In the genomic region with DNA sequence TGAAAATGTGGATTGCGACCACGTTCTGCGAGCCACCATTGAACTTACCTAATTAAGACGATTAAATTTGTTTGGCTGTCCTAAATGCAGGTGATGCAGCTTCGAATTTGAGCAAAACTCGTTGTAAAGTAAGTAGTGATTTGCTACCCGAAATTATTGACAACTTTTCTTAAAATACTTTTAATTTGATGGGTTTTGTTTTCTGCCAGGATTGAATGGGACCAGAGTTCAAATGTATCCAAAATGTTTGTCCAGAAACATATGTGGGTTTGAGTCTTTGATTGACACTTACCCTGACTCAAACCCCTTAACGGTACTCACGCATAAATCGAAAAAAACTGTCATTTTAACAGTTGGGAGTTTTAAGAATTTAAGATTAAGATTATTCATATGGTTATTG, we compare ENCODE assay signal across 1 fruit fly cellular context.
TF ChIP-seq lines count a peak whose summit lies in the region.

CG15715 (minus strand) TSS at position 274 of the 400 bp plus-strand sequence.

TF ChIP-seq in whole organism, embryonic, 481 proteins besides CTCF, POLR2A, EP300 and RAD21 (continued from another document and continues in another):
- TF ChIP-seq CG18476 (GFP tag; optimal IDR thresholded peaks at IDR 0.05; lab: Kevin White, UChicago) (no peak), ap (GFP tag; IDR thresholded peaks at IDR 0.05; lab: Robert Waterston, UW) (no peak), CHES-1-like (GFP tag; optimal IDR thresholded peaks at IDR 0.05; lab: Kevin White, UChicago) (peak; percentile 48), dan (GFP tag; IDR thresholded peaks at IDR 0.05; lab: Robert Waterston, UW) (no peak), Sox102F (GFP tag; optimal IDR thresholded peaks at IDR 0.05; lab: Kevin White, UChicago) (no peak), hbn (GFP tag; IDR thresholded peaks at IDR 0.05; lab: Robert Waterston, UW; ENCODE audit: partially characterized antibody) (no peak), CG1024 (GFP tag; IDR thresholded peaks at IDR 0.05; lab: Robert Waterston, UW) (no peak), HLH54F (GFP tag; optimal IDR thresholded peaks at IDR 0.05; lab: Kevin White, UChicago) (no peak), scrt (GFP tag; optimal IDR thresholded peaks at IDR 0.05; lab: Kevin White, UChicago) (no peak), klu (GFP tag; IDR thresholded peaks at IDR 0.05; lab: Robert Waterston, UW) (no peak), hth (optimal IDR thresholded peaks at IDR 0.05; lab: Kevin White, UChicago) (no peak), exex (tag; optimal IDR thresholded peaks at IDR 0.05; lab: Kevin White, UChicago) (peak; percentile 25), gem (tag; optimal IDR thresholded peaks at IDR 0.05; lab: Kevin White, UChicago) (peak; percentile 13), CG11723 (GFP tag; optimal IDR thresholded peaks at IDR 0.05; lab: Kevin White, UChicago) (no peak), Opbp (GFP tag; IDR thresholded peaks at IDR 0.05; lab: Robert Waterston, UW; ENCODE audit: partially characterized antibody) (no peak), slp2 (GFP tag; optimal IDR thresholded peaks at IDR 0.05; lab: Kevin White, UChicago) (no peak), Lhr (GFP tag; optimal IDR thresholded peaks at IDR 0.05; lab: Kevin White, UChicago) (peak; percentile 85), Hr51 (GFP tag; optimal IDR thresholded peaks at IDR 0.05; lab: Kevin White, UChicago) (no peak), Hr3 (GFP tag; optimal IDR thresholded peaks at IDR 0.05; lab: Kevin White, UChicago) (no peak), tgo (GFP tag; IDR thresholded peaks at IDR 0.05; lab: Robert Waterston, UW) (no peak), CG32767 (GFP tag; IDR thresholded peaks at IDR 0.05; lab: Robert Waterston, UW) (no peak), rib (GFP tag; IDR thresholded peaks at IDR 0.05; lab: Robert Waterston, UW) (no peak), dmrt99B (tag; optimal IDR thresholded peaks at IDR 0.05; lab: Kevin White, UChicago) (no peak), ftz-f1 (GFP tag; optimal IDR thresholded peaks at IDR 0.05; lab: Kevin White, UChicago) (no peak), CG15073 (GFP tag; optimal IDR thresholded peaks at IDR 0.05; lab: Kevin White, UChicago) (no peak), sna (GFP tag; IDR thresholded peaks at IDR 0.05; lab: Robert Waterston, UW; ENCODE audit: partially characterized antibody) (no peak), wor (GFP tag; IDR thresholded peaks at IDR 0.05; lab: Robert Waterston, UW) (no peak), lab (GFP tag; optimal IDR thresholded peaks at IDR 0.05; lab: Kevin White, UChicago) (no peak), ham (GFP tag; IDR thresholded peaks at IDR 0.05; lab: Robert Waterston, UW) (no peak), HmgD (GFP tag; optimal IDR thresholded peaks at IDR 0.05; lab: Kevin White, UChicago) (peak; percentile 27), Taf1 (GFP tag; IDR thresholded peaks at IDR 0.05; lab: Robert Waterston, UW) (no peak), Hsf (GFP tag; optimal IDR thresholded peaks at IDR 0.05; lab: Kevin White, UChicago) (no peak), vnd (GFP tag; IDR thresholded peaks at IDR 0.05; lab: Robert Waterston, UW; ENCODE audit: partially characterized antibody) (no peak), CG9797 (GFP tag; optimal IDR thresholded peaks at IDR 0.05; lab: Kevin White, UChicago) (peak; percentile 68), CG3995 (GFP tag; optimal IDR thresholded peaks at IDR 0.05; lab: Kevin White, UChicago) (no peak), her (GFP tag; optimal IDR thresholded peaks at IDR 0.05; lab: Kevin White, UChicago) (no peak), CG3065 (GFP tag; optimal IDR thresholded peaks at IDR 0.05; lab: Kevin White, UChicago) (no peak), da (GFP tag; optimal IDR thresholded peaks at IDR 0.05; lab: Kevin White, UChicago) (no peak), Neu2 (GFP tag; optimal IDR thresholded peaks at IDR 0.05; lab: Kevin White, UChicago; ENCODE audit: borderline replicate concordance) (no peak), Fer3 (tag; optimal IDR thresholded peaks at IDR 0.05; lab: Kevin White, UChicago) (no peak), CG4730 (GFP tag; IDR thresholded peaks at IDR 0.05; lab: Robert Waterston, UW) (no peak), CG43689 (GFP tag; IDR thresholded peaks at IDR 0.05; lab: Robert Waterston, UW) (no peak), ATbp (GFP tag; optimal IDR thresholded peaks at IDR 0.05; lab: Kevin White, UChicago) (no peak), CG13424 (tag; optimal IDR thresholded peaks at IDR 0.05; lab: Kevin White, UChicago) (no peak), sqz (GFP tag; optimal IDR thresholded peaks at IDR 0.05; lab: Kevin White, UChicago) (no peak), cwo (GFP tag; optimal IDR thresholded peaks at IDR 0.05; lab: Kevin White, UChicago) (no peak), CG12769 (tag; optimal IDR thresholded peaks at IDR 0.05; lab: Kevin White, UChicago) (peak; percentile 14), chinmo (GFP tag; IDR thresholded peaks at IDR 0.05; lab: Robert Waterston, UW; ENCODE audit: partially characterized antibody) (no peak), mam (GFP tag; optimal IDR thresholded peaks at IDR 0.05; lab: Kevin White, UChicago) (no peak), CG2116 (GFP tag; optimal IDR thresholded peaks at IDR 0.05; lab: Kevin White, UChicago) (peak; percentile 49), bab2 (GFP tag; optimal IDR thresholded peaks at IDR 0.05; lab: Kevin White, UChicago) (no peak), bcd (GFP tag; optimal IDR thresholded peaks at IDR 0.05; lab: Kevin White, UChicago) (peak; percentile 19), Dip2 (GFP tag; IDR thresholded peaks at IDR 0.05; lab: Robert Waterston, UW) (no peak), sug (tag; optimal IDR thresholded peaks at IDR 0.05; lab: Kevin White, UChicago) (peak; percentile 35), CG3163 (GFP tag; optimal IDR thresholded peaks at IDR 0.05; lab: Kevin White, UChicago) (no peak), CG11247 (GFP tag; IDR thresholded peaks at IDR 0.05; lab: Robert Waterston, UW) (no peak), CG18619 (GFP tag; optimal IDR thresholded peaks at IDR 0.05; lab: Kevin White, UChicago) (no peak), CG15269 (tag; optimal IDR thresholded peaks at IDR 0.05; lab: Kevin White, UChicago) (no peak), CG7963 (GFP tag; IDR thresholded peaks at IDR 0.05; lab: Robert Waterston, UW; ENCODE audit: partially characterized antibody) (no peak), Stat92E (GFP tag; optimal IDR thresholded peaks at IDR 0.05; lab: Kevin White, UChicago) (no peak), seq (GFP tag; IDR thresholded peaks at IDR 0.05; lab: Robert Waterston, UW) (no peak; the same call in 1 of the 2 replicates), BtbVII (GFP tag; optimal IDR thresholded peaks at IDR 0.05; lab: Kevin White, UChicago) (no peak), CG10431 (GFP tag; optimal IDR thresholded peaks at IDR 0.05; lab: Kevin White, UChicago) (no peak), CG7987 (GFP tag; optimal IDR thresholded peaks at IDR 0.05; lab: Kevin White, UChicago) (no peak), yki (optimal IDR thresholded peaks at IDR 0.05; lab: Kevin White, UChicago) (no peak), cato (GFP tag; optimal IDR thresholded peaks at IDR 0.05; lab: Kevin White, UChicago; ENCODE audit: borderline replicate concordance) (no peak), CG10462 (GFP tag; optimal IDR thresholded peaks at IDR 0.05; lab: Kevin White, UChicago) (no peak), H15 (GFP tag; IDR thresholded peaks at IDR 0.05; lab: Robert Waterston, UW) (no peak), CG2202 (tag; optimal IDR thresholded peaks at IDR 0.05; lab: Kevin White, UChicago) (no peak), bsh (GFP tag; optimal IDR thresholded peaks at IDR 0.05; lab: Kevin White, UChicago) (no peak), CG31441 (GFP tag; IDR thresholded peaks at IDR 0.05; lab: Robert Waterston, UW) (no peak), caup (GFP tag; optimal IDR thresholded peaks at IDR 0.05; lab: Kevin White, UChicago; ENCODE audit: severe bottlenecking) (no peak), knrl (GFP tag; IDR thresholded peaks at IDR 0.05; lab: Robert Waterston, UW; ENCODE audit: partially characterized antibody) (peak; percentile 56; the same call in 2 of the 3 replicates), CG10267 (tag; optimal IDR thresholded peaks at IDR 0.05; lab: Kevin White, UChicago) (peak; percentile 58), B-H1 (GFP tag; IDR thresholded peaks at IDR 0.05; lab: Robert Waterston, UW) (no peak), Scr (GFP tag; IDR thresholded peaks at IDR 0.05; lab: Robert Waterston, UW; ENCODE audit: partially characterized antibody) (peak; percentile 30; the same call in 1 of the 2 replicates), CG18764 (GFP tag; optimal IDR thresholded peaks at IDR 0.05; lab: Kevin White, UChicago) (no peak), br (optimal IDR thresholded peaks at IDR 0.05; lab: Kevin White, UChicago) (no peak), CG12155 (GFP tag; optimal IDR thresholded peaks at IDR 0.05; lab: Kevin White, UChicago) (no peak), CG3407 (GFP tag; optimal IDR thresholded peaks at IDR 0.05; lab: Kevin White, UChicago) (no peak), eve (GFP tag; optimal IDR thresholded peaks at IDR 0.05; lab: Kevin White, UChicago) (peak in 1 of 2 experiments; percentile 69), hb (GFP tag; IDR thresholded peaks at IDR 0.05; lab: Robert Waterston, UW; ENCODE audit: partially characterized antibody) (no peak), dmrt11E (tag; optimal IDR thresholded peaks at IDR 0.05; lab: Kevin White, UChicago) (no peak), CG30431 (GFP tag; optimal IDR thresholded peaks at IDR 0.05; lab: Kevin White, UChicago) (no peak), hkb (optimal IDR thresholded peaks at IDR 0.05; lab: Kevin White, UChicago) (no peak), hkb (GFP tag; IDR thresholded peaks at IDR 0.05; lab: Robert Waterston, UW) (no peak), CG2120 (GFP tag; optimal IDR thresholded peaks at IDR 0.05; lab: Kevin White, UChicago) (peak; percentile 23), CG16815 (GFP tag; optimal IDR thresholded peaks at IDR 0.05; lab: Kevin White, UChicago) (no peak), dati (GFP tag; IDR thresholded peaks at IDR 0.05; lab: Robert Waterston, UW) (no peak), ssp (GFP tag; IDR thresholded peaks at IDR 0.05; lab: Robert Waterston, UW) (no peak), CG5245 (GFP tag; optimal IDR thresholded peaks at IDR 0.05; lab: Kevin White, UChicago) (no peak), D19A (tag; optimal IDR thresholded peaks at IDR 0.05; lab: Kevin White, UChicago) (no peak), CG2678 (tag; optimal IDR thresholded peaks at IDR 0.05; lab: Kevin White, UChicago) (no peak), sens-2 (GFP tag; IDR thresholded peaks at IDR 0.05; lab: Robert Waterston, UW) (no peak), CG7271 (tag; optimal IDR thresholded peaks at IDR 0.05; lab: Kevin White, UChicago) (no peak), CG12104 (GFP tag; optimal IDR thresholded peaks at IDR 0.05; lab: Kevin White, UChicago) (no peak), Dip3 (GFP tag; optimal IDR thresholded peaks at IDR 0.05; lab: Kevin White, UChicago) (no peak), CkIIα-i1 (GFP tag; IDR thresholded peaks at IDR 0.05; lab: Robert Waterston, UW) (no peak), emc (GFP tag; optimal IDR thresholded peaks at IDR 0.05; lab: Kevin White, UChicago) (no peak), bowl (GFP tag; IDR thresholded peaks at IDR 0.05; lab: Robert Waterston, UW) (no peak), eyg (GFP tag; optimal IDR thresholded peaks at IDR 0.05; lab: Kevin White, UChicago) (no peak), az2 (GFP tag; optimal IDR thresholded peaks at IDR 0.05; lab: Kevin White, UChicago) (no peak), CG14710 (tag; optimal IDR thresholded peaks at IDR 0.05; lab: Kevin White, UChicago) (peak; percentile 66), slou (GFP tag; optimal IDR thresholded peaks at IDR 0.05; lab: Kevin White, UChicago) (no peak), CG13894 (tag; optimal IDR thresholded peaks at IDR 0.05; lab: Kevin White, UChicago) (no peak), Camta (GFP tag; optimal IDR thresholded peaks at IDR 0.05; lab: Kevin White, UChicago) (no peak), Ptx1 (GFP tag; IDR thresholded peaks at IDR 0.05; lab: Robert Waterston, UW) (no peak), CG13123 (GFP tag; optimal IDR thresholded peaks at IDR 0.05; lab: Kevin White, UChicago) (no peak), HLHmδ (GFP tag; optimal IDR thresholded peaks at IDR 0.05; lab: Kevin White, UChicago) (no peak), en (GFP tag; optimal IDR thresholded peaks at IDR 0.05; lab: Kevin White, UChicago) (no peak), ro (GFP tag; IDR thresholded peaks at IDR 0.05; lab: Robert Waterston, UW) (no peak), croc (GFP tag; conservative IDR thresholded peaks at IDR 0.05; lab: Robert Waterston, UW) (no peak), Sox100B (GFP tag; optimal IDR thresholded peaks at IDR 0.05; lab: Kevin White, UChicago) (no peak), sima (GFP tag; optimal IDR thresholded peaks at IDR 0.05; lab: Kevin White, UChicago) (no peak), CG4707 (GFP tag; optimal IDR thresholded peaks at IDR 0.05; lab: Kevin White, UChicago) (no peak), Ada2b (GFP tag; IDR thresholded peaks at IDR 0.05; lab: Robert Waterston, UW) (no peak), fd64A (GFP tag; optimal IDR thresholded peaks at IDR 0.05; lab: Kevin White, UChicago) (no peak), Doc2 (GFP tag; IDR thresholded peaks at IDR 0.05; lab: Robert Waterston, UW) (no peak), al (GFP tag; IDR thresholded peaks at IDR 0.05; lab: Robert Waterston, UW) (no peak), CG17829 (tag; optimal IDR thresholded peaks at IDR 0.05; lab: Kevin White, UChicago) (peak; percentile 50), row (GFP tag; IDR thresholded peaks at IDR 0.05; lab: Robert Waterston, UW) (peak; percentile 55), prd (optimal IDR thresholded peaks at IDR 0.05; lab: Kevin White, UChicago) (no peak), prd (GFP tag; IDR thresholded peaks at IDR 0.05; lab: Robert Waterston, UW) (no peak), NK7.1 (GFP tag; optimal IDR thresholded peaks at IDR 0.05; lab: Kevin White, UChicago) (no peak), danr (GFP tag; IDR thresholded peaks at IDR 0.05; lab: Robert Waterston, UW) (no peak), CG17568 (GFP tag; optimal IDR thresholded peaks at IDR 0.05; lab: Kevin White, UChicago) (no peak), maf-S (GFP tag; optimal IDR thresholded peaks at IDR 0.05; lab: Kevin White, UChicago) (no peak), Rx (GFP tag; IDR thresholded peaks at IDR 0.05; lab: Robert Waterston, UW) (no peak), CG10274 (GFP tag; optimal IDR thresholded peaks at IDR 0.05; lab: Kevin White, UChicago) (no peak), CG18011 (GFP tag; optimal IDR thresholded peaks at IDR 0.05; lab: Kevin White, UChicago) (no peak), CG6854 (GFP tag; optimal IDR thresholded peaks at IDR 0.05; lab: Kevin White, UChicago) (no peak), CG7786 (GFP tag; optimal IDR thresholded peaks at IDR 0.05; lab: Kevin White, UChicago) (no peak), gro (GFP tag; optimal IDR thresholded peaks at IDR 0.05; lab: Kevin White, UChicago) (peak; percentile 21)
